Worm (Caenorhabditis elegans) whole organism, L3 larva: ENCODE data around the gene F31F7.1.

Source experiments
- ZK546.5 ChIP-seq: sonication (generic microtip); optimal IDR thresholded peaks from 2 replicates; lab custom pipeline; 2017; ENCODE audit warnings: missing biosample characterization, missing genetic modification characterization
- ceh-82 ChIP-seq: fragments of 150-350 bp; optimal IDR thresholded peaks from 2 replicates; lab custom pipeline; 2014; ENCODE audit warnings: missing biosample characterization, missing genetic modification characterization
- lin-39 ChIP-seq: fragments of 150-350 bp; optimal IDR thresholded peaks from 2 replicates; lab custom pipeline; 2018; ENCODE audit warnings: missing biosample characterization, missing genetic modification reagents, missing genetic modification characterization
- nhr-76 ChIP-seq: fragments of 150-350 bp; sonication (generic microtip); optimal IDR thresholded peaks from 5 replicates; lab custom pipeline; 2014; ENCODE audit warnings: missing biosample characterization, missing genetic modification characterization
- snpc-4 ChIP-seq: fragments of 150-350 bp; optimal IDR thresholded peaks from 2 replicates; lab custom pipeline; 2014; ENCODE audit warnings: missing biosample characterization, missing genetic modification characterization
- ztf-11 ChIP-seq: fragments of 150-350 bp; optimal IDR thresholded peaks from 2 replicates; lab custom pipeline; 2014; ENCODE audit warnings: missing biosample characterization, missing genetic modification characterization

DNA sequence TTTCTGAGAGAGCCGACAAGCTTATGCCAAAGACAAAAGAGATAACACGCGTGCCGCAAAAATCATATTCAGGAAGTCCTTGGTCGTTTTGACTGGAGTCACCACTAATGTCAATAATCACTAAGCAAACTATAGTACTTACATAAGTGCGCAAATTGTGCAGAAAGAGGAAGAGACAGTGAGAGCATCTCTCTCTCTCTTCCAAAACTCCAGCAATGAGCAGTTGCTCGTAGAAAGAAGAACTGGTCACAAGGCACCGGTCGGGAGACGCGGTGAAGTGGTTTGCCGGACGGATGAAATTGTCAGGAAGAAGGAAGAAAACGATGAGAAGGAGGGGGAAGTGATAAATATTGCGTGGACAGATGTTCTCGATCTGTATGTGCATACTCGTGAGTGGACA lies 6.1 kb upstream of the F31F7.1 start:
- no peak for TF ChIP-seq snpc-4 (tag; lab: Kevin White, UChicago)
- TF ChIP-seq ceh-82 (tag; lab: Kevin White, UChicago), result no peak
- no peak for TF ChIP-seq nhr-76 (tag; lab: Kevin White, UChicago)
- no peak for TF ChIP-seq lin-39 (tag; lab: Kevin White, UChicago)
- TF ChIP-seq ztf-11 (tag; lab: Kevin White, UChicago), result no peak
- TF ChIP-seq ZK546.5 (tag; lab: Kevin White, UChicago), result no peak
